Fruit fly (Drosophila melanogaster) whole organism, wandering third instar larva: ENCODE results near the gene Ptp4E.

Experiments used
- Abd-B ChIP-seq: fragments of >200 bp; optimal IDR thresholded peaks from 2 replicates; lab custom pipeline; 2017; ENCODE audit warnings: missing biosample characterization, missing genetic modification characterization
- CG32264 ChIP-seq: fragments of 200-800 bp; sonication (Bioruptor generic); optimal IDR thresholded peaks from 2 replicates; lab custom pipeline; 2016; ENCODE audit warnings: missing biosample characterization, missing genetic modification characterization
- CG9705 ChIP-seq: fragments of 200-800 bp; sonication (Bioruptor generic); optimal IDR thresholded peaks from 2 replicates; lab custom pipeline; 2018; ENCODE audit warnings: missing biosample characterization, mild to moderate bottlenecking, missing genetic modification characterization
- CrebA ChIP-seq: fragments of 200-800 bp; sonication (Bioruptor generic); optimal IDR thresholded peaks from 2 replicates; lab custom pipeline; 2016; ENCODE audit warnings: missing biosample characterization, mild to moderate bottlenecking, missing genetic modification characterization, borderline replicate concordance
- Dfd ChIP-seq: fragments of >200 bp; optimal IDR thresholded peaks from 2 replicates; lab custom pipeline; 2017; ENCODE audit warnings: missing biosample characterization, missing genetic modification characterization
- Dif ChIP-seq: fragments of 200-275, 200-300 bp; sonication (Bioruptor generic); optimal IDR thresholded peaks from 2 replicates; lab custom pipeline; 2018; ENCODE audit warnings: missing biosample characterization, missing genetic modification characterization; ENCODE audit not compliant: partially characterized antibody
- GATAd ChIP-seq: sonication (Bioruptor generic); optimal IDR thresholded peaks from 2 replicates; lab custom pipeline; 2016; ENCODE audit warnings: missing biosample characterization, missing genetic modification characterization
- HLH106 ChIP-seq: fragments of 200-800 bp; optimal IDR thresholded peaks from 3 replicates; lab custom pipeline; 2019; ENCODE audit warnings: missing biosample characterization, mild to moderate bottlenecking, missing genetic modification characterization, moderate library complexity
- Hnf4 ChIP-seq: fragments of 200-800 bp; sonication (Bioruptor generic); optimal IDR thresholded peaks from 2 replicates; lab custom pipeline; 2016; ENCODE audit warnings: missing biosample characterization, mild to moderate bottlenecking, missing genetic modification characterization
- Hr78 ChIP-seq: fragments of >200 bp; optimal IDR thresholded peaks from 2 replicates; lab custom pipeline; 2017; ENCODE audit warnings: missing biosample characterization, missing genetic modification characterization
- Hr83 ChIP-seq: fragments of 200-300 bp; sonication (Bioruptor generic); optimal IDR thresholded peaks from 2 replicates; lab custom pipeline; 2016; ENCODE audit warnings: missing biosample characterization, mild to moderate bottlenecking, missing genetic modification characterization, moderate library complexity; ENCODE audit not compliant: poor library complexity, severe bottlenecking
- Jra ChIP-seq: sonication (Bioruptor generic); optimal IDR thresholded peaks from 2 replicates; lab custom pipeline; 2016; ENCODE audit warnings: missing biosample characterization, missing genetic modification characterization
- Mio ChIP-seq: sonication (Bioruptor generic); optimal IDR thresholded peaks from 2 replicates; lab custom pipeline; 2016; ENCODE audit warnings: missing biosample characterization, missing genetic modification characterization
- Myc ChIP-seq: fragments of >200 bp; optimal IDR thresholded peaks from 2 replicates; lab custom pipeline; 2017
- N ChIP-seq: fragments of >200 bp; optimal IDR thresholded peaks from 2 replicates; lab custom pipeline; 2018; ENCODE audit warnings: missing biosample characterization, missing external identifiers, missing genetic modification characterization
- OdsH ChIP-seq: fragments of 200-800 bp; sonication (Bioruptor generic); optimal IDR thresholded peaks from 2 replicates; lab custom pipeline; 2016; ENCODE audit warnings: missing biosample characterization, mild to moderate bottlenecking, missing genetic modification characterization
- Rel ChIP-seq, 2 experiments: fragments of 200-800 bp; sonication (Bioruptor generic) in 1 of 2; optimal IDR thresholded peaks; 2 replicates in 1 of 2; 3 replicates in 1 of 2; lab custom pipeline; 2016 to 2019; ENCODE audit warnings: mild to moderate bottlenecking in 2 of 2, missing biosample characterization in 2 of 2, missing genetic modification characterization in 2 of 2, moderate library complexity in 1 of 2
- Vsx2 ChIP-seq: fragments of 200-300, 225-300 bp; sonication (Bioruptor generic); optimal IDR thresholded peaks from 2 replicates; lab custom pipeline; 2018; ENCODE audit warnings: missing biosample characterization, missing genetic modification characterization; ENCODE audit not compliant: partially characterized antibody
- br ChIP-seq: fragments of 200-800 bp; sonication (Bioruptor generic); optimal IDR thresholded peaks from 2 replicates; lab custom pipeline; 2016; ENCODE audit warnings: missing biosample characterization, missing genetic modification characterization
- brk ChIP-seq: fragments of 200-800 bp; sonication (Bioruptor generic); optimal IDR thresholded peaks from 2 replicates; lab custom pipeline; 2016; ENCODE audit warnings: missing biosample characterization, mild to moderate bottlenecking, missing genetic modification characterization
- dl ChIP-seq, 2 experiments: fragments of 175-275, 200-275 bp in 1 of 2; fragments of 200-275 bp in 1 of 2; sonication (Bioruptor generic); optimal IDR thresholded peaks; lab custom pipeline; 2018; ENCODE audit warnings: mild to moderate bottlenecking in 2 of 2, missing biosample characterization in 2 of 2, missing genetic modification characterization in 2 of 2, moderate library complexity in 2 of 2; ENCODE audit not compliant: partially characterized antibody in 2 of 2, insufficient read depth in 1 of 2
- dmrt93B ChIP-seq: fragments of 200-800 bp; sonication (Bioruptor generic); optimal IDR thresholded peaks from 2 replicates; lab custom pipeline; 2018; ENCODE audit warnings: missing biosample characterization, mild to moderate bottlenecking, missing genetic modification characterization
- dsf ChIP-seq: sonication (Bioruptor generic); optimal IDR thresholded peaks from 2 replicates; lab custom pipeline; 2016; ENCODE audit warnings: missing biosample characterization, missing genetic modification characterization, borderline replicate concordance
- ey ChIP-seq: fragments of 200-800 bp; sonication (Bioruptor generic); optimal IDR thresholded peaks from 2 replicates; lab custom pipeline; 2016; ENCODE audit warnings: missing biosample characterization, missing genetic modification characterization
- foxo ChIP-seq, 2 experiments: fragments of 200-800 bp; sonication (Bioruptor generic); optimal IDR thresholded peaks; 2 replicates in 1 of 2; 3 replicates in 1 of 2; lab custom pipeline; 2016 to 2017; ENCODE audit warnings: missing biosample characterization in 2 of 2, missing genetic modification characterization in 2 of 2
- fru ChIP-seq: fragments of 200-800 bp; sonication (Bioruptor generic); optimal IDR thresholded peaks from 3 replicates; lab custom pipeline; 2016; ENCODE audit warnings: missing biosample characterization, mild to moderate bottlenecking, missing genetic modification characterization
- h ChIP-seq: fragments of 200-800 bp; sonication (Bioruptor generic); optimal IDR thresholded peaks from 3 replicates; lab custom pipeline; 2016; ENCODE audit warnings: missing biosample characterization, mild to moderate bottlenecking, missing genetic modification characterization
- lola ChIP-seq: fragments of >200 bp; optimal IDR thresholded peaks from 2 replicates; lab custom pipeline; 2017; ENCODE audit warnings: missing biosample characterization, missing genetic modification characterization
- psq ChIP-seq: fragments of 200-800 bp; sonication (Bioruptor generic); optimal IDR thresholded peaks from 3 replicates; lab custom pipeline; 2017; ENCODE audit warnings: missing biosample characterization, mild to moderate bottlenecking, missing genetic modification characterization, moderate library complexity
- sage ChIP-seq: fragments of 200-800 bp; sonication (Bioruptor generic); optimal IDR thresholded peaks from 2 replicates; lab custom pipeline; 2016; ENCODE audit warnings: missing biosample characterization, mild to moderate bottlenecking, missing genetic modification characterization
- sv ChIP-seq: fragments of 200-800 bp; sonication (Bioruptor generic); optimal IDR thresholded peaks from 3 replicates; lab custom pipeline; 2016; ENCODE audit warnings: missing biosample characterization, missing genetic modification characterization
- tai ChIP-seq: sonication (Bioruptor generic); optimal IDR thresholded peaks from 2 replicates; lab custom pipeline; 2016; ENCODE audit warnings: missing biosample characterization, missing genetic modification characterization

Gene Ptp4E

DNA sequence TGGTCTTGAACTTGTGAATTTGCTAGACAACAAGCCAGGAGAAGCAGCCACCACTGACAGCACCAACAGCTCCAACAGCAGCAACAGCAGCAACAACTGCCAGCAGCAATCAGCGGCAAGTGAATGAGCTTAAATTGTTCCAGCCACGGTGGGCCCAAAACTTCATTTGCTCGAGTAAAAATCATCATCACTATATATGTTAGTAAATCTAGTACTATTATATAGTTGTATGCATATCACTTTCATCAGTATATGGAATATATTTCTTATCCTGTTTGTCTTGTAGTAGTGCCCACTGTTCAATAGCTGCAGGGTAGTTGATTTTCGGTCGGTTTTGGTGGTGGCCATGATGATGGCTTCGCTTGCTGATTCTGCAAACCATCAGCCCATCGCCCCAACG lies 19.9 kb downstream of the Ptp4E start:
- TF ChIP-seq OdsH (GFP tag; lab: Kevin White, UChicago) (no peak), GATAd (no peak), sv (GFP tag; lab: Kevin White, UChicago) (no peak), h (GFP tag; lab: Kevin White, UChicago) (no peak), CG9705 (no peak), Mio (GFP tag; lab: Kevin White, UChicago) (no peak), Hr78 (no peak), Dfd (GFP tag; lab: Kevin White, UChicago) (no peak), CrebA (no peak), Rel (GFP tag; optimal IDR thresholded peaks at IDR 0.05; lab: Kevin White, UChicago) (no peak), Rel (tag; optimal IDR thresholded peaks at IDR 0.05; lab: Kevin White, UChicago) (no peak), CG32264 (GFP tag; lab: Kevin White, UChicago) (no peak), Myc (lab: Kevin White, UChicago) (no peak), brk (GFP tag; lab: Kevin White, UChicago) (no peak), dsf (GFP tag; lab: Kevin White, UChicago) (no peak)

- TF ChIP-seq dl (GFP tag; optimal IDR thresholded peaks at IDR 0.05; lab: Kevin White, UChicago; ENCODE audit: insufficient read depth in 1 of 2, partially characterized antibody in 2 of 2) (no peak), CrebA (no peak), CG32264 (GFP tag; lab: Kevin White, UChicago) (no peak), HLH106 (tag; lab: Kevin White, UChicago) (no peak), sage (GFP tag; lab: Kevin White, UChicago) (no peak), dsf (GFP tag; lab: Kevin White, UChicago) (no peak), br (GFP tag; lab: Kevin White, UChicago) (no peak), fru (GFP tag; lab: Kevin White, UChicago) (no peak), Mio (GFP tag; lab: Kevin White, UChicago) (no peak), GATAd (no peak), ey (GFP tag; lab: Kevin White, UChicago) (no peak), foxo (GFP tag; optimal IDR thresholded peaks at IDR 0.05; lab: Kevin White, UChicago) (no peak), N (GFP tag; lab: Kevin White, UChicago) (no peak), Abd-B (no peak), tai (GFP tag; lab: Kevin White, UChicago) (no peak), lola (GFP tag; lab: Kevin White, UChicago) (no peak), Rel (GFP tag; optimal IDR thresholded peaks at IDR 0.05; lab: Kevin White, UChicago) (no peak), Rel (tag; optimal IDR thresholded peaks at IDR 0.05; lab: Kevin White, UChicago) (no peak), dmrt93B (GFP tag; lab: Kevin White, UChicago) (no peak), Dfd (GFP tag; lab: Kevin White, UChicago) (no peak)
These were observed 22.1 kb downstream of the Ptp4E start, which contains the start of gene CG15468 for dm6 chrX:4961028-4961427. Gene CG15468, minus strand, starts transcription at chrX:4961128.

DNA sequence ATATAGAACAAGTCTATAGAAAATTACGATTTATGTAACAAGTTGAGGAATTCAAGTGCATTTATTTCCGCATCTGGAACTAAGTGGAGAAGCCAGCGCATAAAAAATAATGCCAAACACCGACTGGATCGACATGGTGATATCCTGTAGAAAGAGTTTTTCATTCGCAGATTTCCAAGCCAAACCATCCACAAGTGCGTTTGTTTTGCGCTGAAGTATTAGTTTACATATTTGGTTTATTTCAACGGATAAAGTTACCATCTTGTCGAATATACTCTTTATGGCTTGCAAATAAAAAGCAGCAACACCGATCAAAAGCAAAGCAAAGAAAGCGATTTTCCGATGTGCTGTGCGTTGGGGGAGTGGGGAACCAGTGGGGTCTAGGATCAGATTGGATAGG lies 24.0 kb downstream of the Ptp4E start:
- TF ChIP-seq fru (GFP tag; lab: Kevin White, UChicago) (no peak), tai (GFP tag; lab: Kevin White, UChicago) (no peak), Dif (GFP tag; lab: Kevin White, UChicago) (no peak), Jra (GFP tag; lab: Kevin White, UChicago) (no peak)

- peak; percentile 35 for TF ChIP-seq fru (GFP tag; lab: Kevin White, UChicago)
- no peak for TF ChIP-seq CrebA
- peak in 1 of 2 experiments; percentile 18 for TF ChIP-seq foxo (GFP tag; optimal IDR thresholded peaks at IDR 0.05; lab: Kevin White, UChicago)
- TF ChIP-seq psq (GFP tag; lab: Kevin White, UChicago), result peak; percentile 6
- TF ChIP-seq h (GFP tag; lab: Kevin White, UChicago), result peak; percentile 22
- TF ChIP-seq, all 38 proteins: peak for 4
These were observed 26.7 kb downstream of the Ptp4E start for dm6 chrX:4965673-4966072.

DNA sequence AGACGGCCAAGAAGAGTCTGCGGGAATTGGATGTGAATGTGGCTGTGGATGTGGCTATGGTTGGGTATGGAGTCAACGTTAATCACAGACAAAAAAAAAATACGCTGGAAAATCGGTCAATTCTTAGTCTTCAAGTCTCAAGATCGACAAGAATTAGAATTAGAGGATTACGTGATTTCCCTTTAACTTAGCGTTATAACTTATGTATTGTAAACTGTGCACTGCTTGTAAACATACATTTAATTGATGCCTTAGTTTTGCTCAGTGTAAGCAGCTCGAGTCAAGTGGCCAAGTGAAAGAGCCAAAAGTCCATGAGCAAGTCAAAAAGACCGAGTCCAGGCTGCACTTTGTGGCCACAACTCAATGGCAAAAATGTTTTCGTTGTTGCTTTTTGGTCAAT lies 31.0 kb downstream of the Ptp4E start:
- TF ChIP-seq dl (GFP tag; optimal IDR thresholded peaks at IDR 0.05; lab: Kevin White, UChicago; ENCODE audit: insufficient read depth in 1 of 2, partially characterized antibody in 2 of 2) (no peak), GATAd (no peak), ey (GFP tag; lab: Kevin White, UChicago) (peak; percentile 43), HLH106 (tag; lab: Kevin White, UChicago) (no peak), Hr83 (GFP tag; lab: Kevin White, UChicago) (no peak), fru (GFP tag; lab: Kevin White, UChicago) (peak; percentile 28), sv (GFP tag; lab: Kevin White, UChicago) (no peak), Dif (GFP tag; lab: Kevin White, UChicago) (no peak), dmrt93B (GFP tag; lab: Kevin White, UChicago) (no peak), psq (GFP tag; lab: Kevin White, UChicago) (peak; percentile 14), foxo (GFP tag; optimal IDR thresholded peaks at IDR 0.05; lab: Kevin White, UChicago) (peak in 1 of 2 experiments; percentile 22), Dfd (GFP tag; lab: Kevin White, UChicago) (no peak), Vsx2 (no peak), Hnf4 (no peak), h (GFP tag; lab: Kevin White, UChicago) (peak; percentile 45), br (GFP tag; lab: Kevin White, UChicago) (peak; percentile 23), dsf (GFP tag; lab: Kevin White, UChicago) (no peak)
